Worm (Caenorhabditis elegans) whole organism, midembryonic: ENCODE measurements around the gene F09E10.5.

ENCODE experiments used
- T22C8.4 ChIP-seq: fragments of 200-800 bp; sonication (Bioruptor generic); IDR thresholded peaks from 2 replicates; pipeline ENCODE4 v1.3.6; 2022; ENCODE audit warnings: missing genetic modification characterization, missing compliant biosample characterization
- cog-1 ChIP-seq: sonication (generic microtip); optimal IDR thresholded peaks from 2 replicates; lab custom pipeline; 2016; ENCODE audit warnings: missing genetic modification characterization, missing compliant biosample characterization
- flt-1 ChIP-seq: fragments of 200-800 bp; sonication (Bioruptor generic); IDR thresholded peaks from 2 replicates; pipeline ENCODE4 v1.3.6; 2022; ENCODE audit warnings: missing genetic modification characterization, missing compliant biosample characterization
- klf-2 ChIP-seq: fragments of 200-800 bp; sonication (Bioruptor generic); conservative IDR thresholded peaks from 2 replicates; pipeline ENCODE4 v1.3.6; 2022; ENCODE audit warnings: missing genetic modification reagents, missing genetic modification characterization, missing compliant biosample characterization
- med-1 ChIP-seq: sonication (generic microtip); optimal IDR thresholded peaks from 2 replicates; lab custom pipeline; 2017; ENCODE audit warnings: missing genetic modification characterization, mild to moderate bottlenecking, missing compliant biosample characterization, antibody characterized with exemption, missing genetic modification reagents; ENCODE audit not compliant: insufficient read depth
- tab-1 ChIP-seq: fragments of 200-800 bp; sonication (Bioruptor generic); IDR thresholded peaks from 2 replicates; pipeline ENCODE4 v1.3.6; 2022; ENCODE audit warnings: missing genetic modification characterization, missing compliant biosample characterization
- ztf-29 ChIP-seq: fragments of 200-800 bp; sonication (Bioruptor generic); IDR thresholded peaks from 2 replicates; pipeline ENCODE4 v1.3.6; 2022; ENCODE audit warnings: missing genetic modification reagents, missing genetic modification characterization, missing compliant biosample characterization

DNA sequence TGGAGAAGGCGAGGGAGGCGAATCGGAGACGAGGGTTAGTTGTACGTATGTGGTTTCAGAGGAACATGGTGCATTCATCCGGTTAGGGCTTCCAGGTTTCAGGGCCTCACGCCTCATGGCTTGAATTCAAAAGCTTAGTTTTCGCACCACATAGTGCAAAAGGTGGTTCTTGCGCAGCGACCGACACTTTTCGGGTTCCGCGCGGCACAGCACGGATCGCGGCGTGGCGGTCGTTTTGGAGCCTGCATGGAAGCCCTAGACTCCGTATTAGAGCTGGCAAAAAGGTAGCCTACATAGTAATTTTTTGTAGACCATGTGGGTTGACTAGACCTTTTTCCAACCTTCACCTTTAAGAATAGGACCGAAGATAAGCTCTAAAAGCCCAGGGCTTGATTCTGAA lies 44.7 kb upstream of the F09E10.5 start:
- TF ChIP-seq med-1 (GFP tag; lab: Kevin White, UChicago) (no peak), klf-2 (GFP tag; lab: Robert Waterston, UW) (no peak), flt-1 (GFP tag; lab: Robert Waterston, UW) (no peak), tab-1 (GFP tag; lab: Robert Waterston, UW) (no peak), cog-1 (tag; lab: Kevin White, UChicago) (no peak), ztf-29 (no peak), T22C8.4 (GFP tag; lab: Robert Waterston, UW) (no peak)
